Fruit fly (Drosophila melanogaster) whole organism, pupa: ENCODE measurements around the gene sac.

Experiments
- CG10348 ChIP-seq: fragments of 200-800 bp; sonication (Bioruptor generic); IDR thresholded peaks from 2 replicates; pipeline ENCODE4 v1.3.6; 2022; ENCODE audit warnings: missing biosample characterization, missing genetic modification characterization
- CG12605 ChIP-seq: fragments of 200-800 bp; sonication (Bioruptor generic); IDR thresholded peaks from 2 replicates; pipeline ENCODE4 v1.3.6; 2022; ENCODE audit warnings: missing biosample characterization, missing genetic modification characterization
- CG32121 ChIP-seq: fragments of 200-800 bp; sonication (Bioruptor generic); IDR thresholded peaks from 2 replicates; pipeline ENCODE4 v1.3.6; 2022; ENCODE audit warnings: missing biosample characterization, missing genetic modification characterization
- CG8159 ChIP-seq: fragments of 200-800 bp; sonication (Bioruptor generic); optimal IDR thresholded peaks from 3 replicates; lab custom pipeline; 2018; ENCODE audit warnings: missing biosample characterization, mild to moderate bottlenecking, missing genetic modification characterization, moderate library complexity
- CG8301 ChIP-seq: fragments of 200-800 bp; sonication (Bioruptor generic); optimal IDR thresholded peaks from 2 replicates; lab custom pipeline; 2018; ENCODE audit warnings: missing biosample characterization, mild to moderate bottlenecking, missing genetic modification characterization
- CG9948 ChIP-seq: fragments of 200-800 bp; sonication (Bioruptor generic); optimal IDR thresholded peaks from 2 replicates; lab custom pipeline; 2018; ENCODE audit warnings: missing biosample characterization, mild to moderate bottlenecking, missing genetic modification characterization, moderate library complexity
- Snoo ChIP-seq: fragments of 200-800 bp; sonication (Bioruptor generic); optimal IDR thresholded peaks from 3 replicates; lab custom pipeline; 2017; ENCODE audit warnings: missing biosample characterization, mild to moderate bottlenecking, missing genetic modification characterization, inconsistent platforms
- gl ChIP-seq: fragments of 200-800 bp; sonication (Bioruptor generic); optimal IDR thresholded peaks from 2 replicates; lab custom pipeline; 2018; ENCODE audit warnings: missing biosample characterization, mild to moderate bottlenecking, missing genetic modification characterization

DNA sequence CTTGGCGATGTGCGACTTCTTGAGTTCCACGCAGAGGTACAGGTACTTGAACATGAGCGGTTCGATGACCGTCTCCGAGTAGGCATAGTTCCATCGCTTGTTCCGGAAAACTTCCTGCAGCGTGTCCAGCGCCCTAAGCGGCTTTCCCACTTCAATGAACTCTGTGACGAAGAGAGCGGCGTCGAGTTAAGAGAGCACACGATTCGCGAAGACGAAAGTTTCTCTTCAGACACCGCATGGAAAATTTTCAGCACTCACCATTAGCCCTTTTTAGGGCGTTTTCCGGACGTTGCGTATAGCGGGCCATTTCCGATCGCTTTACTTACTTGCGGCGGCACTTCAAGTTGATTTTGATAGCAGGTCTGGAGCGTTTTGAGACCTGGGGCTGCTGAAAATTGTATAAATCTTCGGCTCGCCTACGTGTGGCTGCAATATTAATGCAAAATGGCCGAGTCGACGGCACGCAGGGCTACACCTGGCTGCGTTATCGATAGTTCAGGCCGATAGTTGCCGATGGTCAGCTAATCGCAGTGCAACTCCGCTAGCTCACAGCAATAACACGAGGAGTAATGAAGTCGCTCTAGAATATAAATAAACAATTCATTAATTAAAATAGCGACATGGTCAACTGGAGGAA is 47.1 kb upstream of the sac start, which contains the start of the genes eIF3a and CG1074:
- peak; percentile 14; the same call in 1 of the 2 replicates for TF ChIP-seq CG12605 (GFP tag; lab: Robert Waterston, UW)
- TF ChIP-seq gl: peak; percentile 33
- TF ChIP-seq CG32121 (GFP tag; lab: Robert Waterston, UW): peak; percentile 44
- no peak for TF ChIP-seq CG9948
- TF ChIP-seq CG10348: no peak
- peak; percentile 63 for TF ChIP-seq Snoo
- TF ChIP-seq CG8301 (tag; lab: Kevin White, UChicago): no peak
- TF ChIP-seq CG8159 (tag; lab: Kevin White, UChicago): no peak
